Fruit fly (Drosophila melanogaster) whole organism, embryonic: ENCODE data around the gene Bdp1.

Source experiments
- Adf1 ChIP-seq: fragments of 200-800 bp; sonication (Bioruptor generic); IDR thresholded peaks from 2 replicates; pipeline ENCODE4 v1.3.6; 2022; ENCODE audit warnings: missing biosample characterization, missing genetic modification characterization
- CG11085 ChIP-seq: fragments of 200-800 bp; sonication (Bioruptor generic); IDR thresholded peaks from 2 replicates; pipeline ENCODE4 v1.3.6; 2022; ENCODE audit warnings: missing biosample characterization, missing genetic modification characterization
- CG11247 ChIP-seq: fragments of 200-800 bp; sonication (Bioruptor generic); IDR thresholded peaks from 2 replicates; pipeline ENCODE4 v1.3.6; 2022; ENCODE audit warnings: missing biosample characterization, missing genetic modification characterization
- CG11398 ChIP-seq: fragments of 200-800 bp; sonication (Bioruptor generic); optimal IDR thresholded peaks from 2 replicates; lab custom pipeline; 2016; ENCODE audit warnings: missing biosample characterization, missing genetic modification characterization
- CG11504 ChIP-seq: fragments of 200-800 bp; sonication (Bioruptor generic); optimal IDR thresholded peaks from 3 replicates; lab custom pipeline; 2019; ENCODE audit warnings: missing biosample characterization, mild to moderate bottlenecking, missing genetic modification characterization, moderate library complexity
- CG11695 ChIP-seq: fragments of 200-800 bp; sonication (Bioruptor generic); IDR thresholded peaks from 3 replicates; pipeline ENCODE4 v1.3.6; 2022; ENCODE audit warnings: missing biosample characterization, missing genetic modification characterization
- CG1602 ChIP-seq: fragments of 200-800 bp; sonication (Bioruptor generic); optimal IDR thresholded peaks from 3 replicates; lab custom pipeline; 2016; ENCODE audit warnings: missing biosample characterization, missing genetic modification characterization
- CG16779 ChIP-seq: fragments of 200-800 bp; sonication (Bioruptor generic); IDR thresholded peaks from 2 replicates; pipeline ENCODE4 v1.3.6; 2022; ENCODE audit warnings: missing biosample characterization, missing genetic modification characterization
- CG17186 ChIP-seq: fragments of 200-800 bp; sonication (Bioruptor generic); optimal IDR thresholded peaks from 3 replicates; lab custom pipeline; 2017; ENCODE audit warnings: missing biosample characterization, missing genetic modification reagents, missing genetic modification characterization
- CG17912 ChIP-seq: fragments of 200-800 bp; sonication (Bioruptor generic); optimal IDR thresholded peaks from 2 replicates; lab custom pipeline; 2018; ENCODE audit warnings: missing biosample characterization, mild to moderate bottlenecking, missing genetic modification characterization
- CG2129 ChIP-seq: fragments of 200-800 bp; sonication (Bioruptor generic); IDR thresholded peaks from 2 replicates; pipeline ENCODE4 v1.3.6; 2022; ENCODE audit warnings: missing biosample characterization, missing genetic modification characterization; ENCODE audit not compliant: partially characterized antibody
- CG2875 ChIP-seq: fragments of 200-800 bp; sonication (Bioruptor generic); optimal IDR thresholded peaks from 2 replicates; lab custom pipeline; 2017; ENCODE audit warnings: missing biosample characterization, mild to moderate bottlenecking, missing genetic modification characterization, missing genetic modification reagents
- CG34376 ChIP-seq: fragments of 200-800 bp; sonication (Bioruptor generic); optimal IDR thresholded peaks from 2 replicates; lab custom pipeline; 2018; ENCODE audit warnings: missing biosample characterization, mild to moderate bottlenecking, missing genetic modification characterization
- CG6791 ChIP-seq: fragments of 200-800 bp; sonication (Bioruptor generic); IDR thresholded peaks from 3 replicates; pipeline ENCODE4 v1.3.6; 2022; ENCODE audit warnings: missing biosample characterization, missing genetic modification characterization; ENCODE audit not compliant: partially characterized antibody
- CG7987 ChIP-seq: fragments of 200-800 bp; sonication (Bioruptor generic); optimal IDR thresholded peaks from 2 replicates; lab custom pipeline; 2018; ENCODE audit warnings: missing biosample characterization, mild to moderate bottlenecking, missing genetic modification characterization, moderate library complexity
- CG8359 ChIP-seq: fragments of 200-800 bp; sonication (Bioruptor generic); optimal IDR thresholded peaks from 2 replicates; lab custom pipeline; 2017; ENCODE audit warnings: missing biosample characterization, mild to moderate bottlenecking, missing genetic modification characterization, borderline replicate concordance
- CHES-1-like ChIP-seq: fragments of 200-800 bp; sonication (Bioruptor generic); optimal IDR thresholded peaks from 2 replicates; lab custom pipeline; 2016; ENCODE audit warnings: missing biosample characterization, missing genetic modification characterization
- D19B ChIP-seq: fragments of 200-800 bp; sonication (Bioruptor generic); optimal IDR thresholded peaks from 2 replicates; lab custom pipeline; 2017; ENCODE audit warnings: missing biosample characterization, mild to moderate bottlenecking, missing genetic modification characterization
- Dad ChIP-seq: fragments of 200-800 bp; sonication (Bioruptor generic); optimal IDR thresholded peaks from 3 replicates; lab custom pipeline; 2016; ENCODE audit warnings: missing biosample characterization, missing genetic modification characterization
- Doc3 ChIP-seq: fragments of 200-800 bp; sonication (Bioruptor generic); IDR thresholded peaks from 3 replicates; pipeline ENCODE4 v1.3.6; 2022; ENCODE audit warnings: missing biosample characterization, missing genetic modification characterization; ENCODE audit not compliant: partially characterized antibody
- Eip74EF ChIP-seq, 2 experiments: fragments of 200-800 bp in 1 of 2; fragments of >200 bp in 1 of 2; sonication (Bioruptor generic) in 1 of 2; optimal IDR thresholded peaks; 2 replicates each; lab custom pipeline; 2017 to 2019; ENCODE audit warnings: missing biosample characterization in 2 of 2, missing genetic modification characterization in 2 of 2, mild to moderate bottlenecking in 1 of 2, moderate library complexity in 1 of 2
- HLH3B ChIP-seq: fragments of 200-800 bp; sonication (Bioruptor generic); IDR thresholded peaks from 2 replicates; pipeline ENCODE4 v1.3.6; 2022; ENCODE audit warnings: missing biosample characterization, missing genetic modification characterization
- HmgD ChIP-seq: fragments of 200-800 bp; sonication (Bioruptor generic); optimal IDR thresholded peaks from 3 replicates; lab custom pipeline; 2016; ENCODE audit warnings: missing biosample characterization, missing genetic modification characterization
- Jarid2 ChIP-seq: fragments of 200-800 bp; sonication (Bioruptor generic); optimal IDR thresholded peaks from 3 replicates; lab custom pipeline; 2017; ENCODE audit warnings: mild to moderate bottlenecking, missing biosample characterization, missing genetic modification reagents, missing genetic modification characterization
- Lim3 ChIP-seq: fragments of 200-800 bp; sonication (Bioruptor generic); IDR thresholded peaks from 2 replicates; pipeline ENCODE4 v1.3.6; 2022; ENCODE audit warnings: missing biosample characterization, missing genetic modification characterization
- Lpt ChIP-seq: fragments of >200 bp; optimal IDR thresholded peaks from 2 replicates; lab custom pipeline; 2018; ENCODE audit warnings: missing biosample characterization, missing genetic modification characterization
- NFAT ChIP-seq: fragments of 200-800 bp; sonication (Bioruptor generic); IDR thresholded peaks from 2 replicates; pipeline ENCODE4 v1.3.6; 2022; ENCODE audit warnings: missing biosample characterization, missing genetic modification characterization
- PHDP ChIP-seq: fragments of 200-800 bp; sonication (Bioruptor generic); optimal IDR thresholded peaks from 3 replicates; lab custom pipeline; 2018; ENCODE audit warnings: missing biosample characterization, mild to moderate bottlenecking, missing genetic modification characterization, moderate library complexity
- Pdp1 ChIP-seq, 2 experiments: fragments of 200-800 bp; sonication (Bioruptor generic); optimal IDR thresholded peaks; 3 replicates each; lab custom pipeline; 2016; ENCODE audit warnings: missing biosample characterization in 2 of 2, missing genetic modification characterization in 2 of 2, mild to moderate bottlenecking in 1 of 2, moderate library complexity in 1 of 2
- Poxn ChIP-seq: fragments of 200-800 bp; sonication (Bioruptor generic); IDR thresholded peaks from 2 replicates; pipeline ENCODE4 v1.3.6; 2022; ENCODE audit warnings: missing biosample characterization, missing genetic modification characterization
- Side ChIP-seq: fragments of 200-800 bp; sonication (Bioruptor generic); optimal IDR thresholded peaks from 2 replicates; lab custom pipeline; 2016; ENCODE audit warnings: missing biosample characterization, missing genetic modification characterization
- Tbp ChIP-seq: fragments of >200 bp; optimal IDR thresholded peaks from 2 replicates; lab custom pipeline; 2018; ENCODE audit warnings: missing biosample characterization, missing genetic modification characterization
- al ChIP-seq: fragments of 200-800 bp; sonication (Bioruptor generic); IDR thresholded peaks from 2 replicates; pipeline ENCODE4 v1.3.6; 2022; ENCODE audit warnings: missing biosample characterization, missing genetic modification characterization
- ara ChIP-seq: fragments of 200-800 bp; sonication (Bioruptor generic); IDR thresholded peaks from 2 replicates; pipeline ENCODE4 v1.3.6; 2022; ENCODE audit warnings: missing biosample characterization, missing genetic modification characterization
- ase ChIP-seq: fragments of 200-800 bp; sonication (Bioruptor generic); IDR thresholded peaks from 3 replicates; pipeline ENCODE4 v1.3.6; 2022; ENCODE audit warnings: missing biosample characterization, missing genetic modification characterization
- bab2 ChIP-seq: fragments of 200-800 bp; sonication (Bioruptor generic); optimal IDR thresholded peaks from 2 replicates; lab custom pipeline; 2016; ENCODE audit warnings: missing biosample characterization, missing genetic modification characterization
- chinmo ChIP-seq: fragments of 200-800 bp; sonication (Bioruptor generic); IDR thresholded peaks from 4 replicates; pipeline ENCODE4 v1.3.6; 2022; ENCODE audit warnings: missing biosample characterization, missing genetic modification characterization; ENCODE audit not compliant: partially characterized antibody
- chn ChIP-seq: fragments of 200-800 bp; sonication (Bioruptor generic); optimal IDR thresholded peaks from 2 replicates; lab custom pipeline; 2016; ENCODE audit warnings: missing biosample characterization, missing genetic modification characterization
- ewg ChIP-seq: fragments of 200-800 bp; sonication (Bioruptor generic); optimal IDR thresholded peaks from 3 replicates; lab custom pipeline; 2017; ENCODE audit warnings: mild to moderate bottlenecking, missing biosample characterization, missing genetic modification reagents, missing genetic modification characterization
- hth ChIP-seq: fragments of >200 bp; optimal IDR thresholded peaks from 2 replicates; lab custom pipeline; 2017; ENCODE audit warnings: inconsistent platforms
- lab ChIP-seq: fragments of 200-800 bp; sonication (Bioruptor generic); optimal IDR thresholded peaks from 3 replicates; lab custom pipeline; 2017; ENCODE audit warnings: missing biosample characterization, missing genetic modification characterization, mild to moderate bottlenecking, moderate library complexity, missing genetic modification reagents
- luna ChIP-seq: fragments of 200-800 bp; sonication (Bioruptor generic); optimal IDR thresholded peaks from 2 replicates; lab custom pipeline; 2016; ENCODE audit warnings: missing biosample characterization, missing genetic modification characterization
- pan ChIP-seq, 4 experiments: fragments of >200 bp in 3 of 4; fragments of 200-800 bp in 1 of 4; sonication (Bioruptor generic) in 1 of 4; optimal IDR thresholded peaks in 3 of 4; IDR thresholded peaks in 1 of 4; 2 replicates each; pipeline versions ENCODE4 v1.3.6 to Lab custom; 2017 to 2022; ENCODE audit warnings: missing biosample characterization in 2 of 4, missing genetic modification characterization in 2 of 4, mixed read lengths in 1 of 4
- sc ChIP-seq, 3 experiments: fragments of >200 bp in 2 of 3; fragments of 200-800 bp in 1 of 3; sonication (Bioruptor generic) in 1 of 3; optimal IDR thresholded peaks; 2 replicates in 2 of 3; 3 replicates in 1 of 3; lab custom pipeline; 2017; ENCODE audit warnings: mild to moderate bottlenecking in 1 of 3, missing biosample characterization in 1 of 3, missing genetic modification characterization in 1 of 3, missing genetic modification reagents in 1 of 3
- slou ChIP-seq: fragments of 200-800 bp; sonication (Bioruptor generic); optimal IDR thresholded peaks from 3 replicates; lab custom pipeline; 2016; ENCODE audit warnings: missing biosample characterization, missing genetic modification characterization
- sna ChIP-seq: fragments of 200-800 bp; sonication (Bioruptor generic); IDR thresholded peaks from 2 replicates; pipeline ENCODE4 v1.3.6; 2022; ENCODE audit warnings: missing biosample characterization, missing genetic modification characterization; ENCODE audit not compliant: partially characterized antibody
- sqz ChIP-seq: fragments of 200-800 bp; sonication (Bioruptor generic); optimal IDR thresholded peaks from 3 replicates; lab custom pipeline; 2018; ENCODE audit warnings: missing biosample characterization, mild to moderate bottlenecking, missing genetic modification characterization
- stc ChIP-seq: fragments of 200-800 bp; sonication (Bioruptor generic); IDR thresholded peaks from 2 replicates; pipeline ENCODE4 v1.3.6; 2022; ENCODE audit warnings: missing biosample characterization, missing genetic modification characterization
- tgo ChIP-seq: fragments of 200-800 bp; sonication (Bioruptor generic); IDR thresholded peaks from 3 replicates; pipeline ENCODE4 v1.3.6; 2022; ENCODE audit warnings: missing biosample characterization, missing genetic modification characterization
- yki ChIP-seq: fragments of >200 bp; optimal IDR thresholded peaks from 3 replicates; lab custom pipeline; 2018

The Bdp1 gene

dm6 chr2L:13394903-13395302, 21.2 kb upstream of the Bdp1 start, which contains the start of gene RpL24 (continued):
- peak; percentile 99 for TF ChIP-seq CG7987 (GFP tag; lab: Kevin White, UChicago)
- TF ChIP-seq CG1602 = peak; percentile 61
- peak; percentile 97 for TF ChIP-seq CG17912 (GFP tag; lab: Kevin White, UChicago)
- TF ChIP-seq HLH3B (GFP tag; lab: Robert Waterston, UW) = peak; percentile 78
- peak; percentile 93 for TF ChIP-seq Side
- TF ChIP-seq lab (GFP tag; lab: Kevin White, UChicago) = peak; percentile 98
- peak; percentile 91 for TF ChIP-seq PHDP (tag; lab: Kevin White, UChicago)
- no peak for TF ChIP-seq chinmo
- TF ChIP-seq Lim3 (GFP tag; lab: Robert Waterston, UW) = no peak
- no peak for TF ChIP-seq Tbp (GFP tag; lab: Kevin White, UChicago)
- peak; percentile 92 for TF ChIP-seq CG2875
- TF ChIP-seq CG11695 (GFP tag; lab: Robert Waterston, UW) = peak; percentile 81
- TF ChIP-seq yki = no peak
- TF ChIP-seq tgo = peak; percentile 78
- TF ChIP-seq CG2129 (GFP tag; lab: Robert Waterston, UW) = no peak
- peak; percentile 63 for TF ChIP-seq Adf1
- no peak for TF ChIP-seq Poxn (GFP tag; lab: Robert Waterston, UW)
- TF ChIP-seq ase (GFP tag; lab: Robert Waterston, UW) = peak; percentile 76; the same call in 2 of the 3 replicates
- TF ChIP-seq ara (GFP tag; lab: Robert Waterston, UW) = peak; percentile 71; the same call in 1 of the 2 replicates
- TF ChIP-seq CG11085 = peak; percentile 85
- peak; percentile 92 for TF ChIP-seq sqz
- peak; percentile 85 for TF ChIP-seq CG8359 (GFP tag; lab: Kevin White, UChicago)
- TF ChIP-seq sna = no peak
- TF ChIP-seq NFAT (GFP tag; lab: Robert Waterston, UW) = peak; percentile 91
- no peak for TF ChIP-seq sc (optimal IDR thresholded peaks at IDR 0.05; lab: Kevin White, UChicago)
- TF ChIP-seq sc (GFP tag; optimal IDR thresholded peaks at IDR 0.05; lab: Kevin White, UChicago) = peak; percentile 88
- peak; percentile 84 for TF ChIP-seq chn (GFP tag; lab: Kevin White, UChicago)
- TF ChIP-seq CHES-1-like (GFP tag; lab: Kevin White, UChicago) = peak; percentile 85
- TF ChIP-seq bab2 (GFP tag; lab: Kevin White, UChicago) = peak; percentile 47
- TF ChIP-seq pan (optimal IDR thresholded peaks at IDR 0.05; lab: Kevin White, UChicago) = no peak
- peak in 1 of 2 experiments; percentile 88 for TF ChIP-seq pan (GFP tag; optimal IDR thresholded peaks at IDR 0.05 in 1 of 2, IDR thresholded peaks at IDR 0.05 in 1 of 2)
- TF ChIP-seq CG6791 = 0 out of 3 replicates have a peak, but pooled peaks have one; percentile 29
- TF ChIP-seq ewg = peak; percentile 85
- TF ChIP-seq Pdp1 (GFP tag; optimal IDR thresholded peaks at IDR 0.05; lab: Kevin White, UChicago) = peak; percentile 80 to 87
- TF ChIP-seq Eip74EF (GFP tag; optimal IDR thresholded peaks at IDR 0.05; lab: Kevin White, UChicago) = peak in 1 of 2 experiments; percentile 88
- peak; percentile 80 for TF ChIP-seq D19B (GFP tag; lab: Kevin White, UChicago)
- TF ChIP-seq Doc3 (GFP tag; lab: Robert Waterston, UW) = no peak
- no peak for TF ChIP-seq Lpt (GFP tag; lab: Kevin White, UChicago)
- TF ChIP-seq luna (GFP tag; lab: Kevin White, UChicago) = peak; percentile 92
- TF ChIP-seq Dad (GFP tag; lab: Kevin White, UChicago) = peak; percentile 92
- peak; percentile 56 for TF ChIP-seq al
- peak; percentile 50 for TF ChIP-seq HmgD (GFP tag; lab: Kevin White, UChicago)
- TF ChIP-seq CG17186 (GFP tag; lab: Kevin White, UChicago) = peak; percentile 99
- TF ChIP-seq Jarid2 = peak; percentile 80
- TF ChIP-seq slou (GFP tag; lab: Kevin White, UChicago) = peak; percentile 83
- TF ChIP-seq CG11398 = peak; percentile 93
- peak; percentile 88 for TF ChIP-seq CG11247 (GFP tag; lab: Robert Waterston, UW)
- peak; percentile 98 for TF ChIP-seq CG34376 (GFP tag; lab: Kevin White, UChicago)
- peak; percentile 85 for TF ChIP-seq CG16779
- peak; percentile 88 for TF ChIP-seq stc
- peak; percentile 82 for TF ChIP-seq CG11504 (tag; lab: Kevin White, UChicago)
- no peak for TF ChIP-seq hth
